Worm (Caenorhabditis elegans): ENCODE measurements around the gene C33D9.13.

ce11 chrIV:8737787-8738186, 47.3 kb downstream of the C33D9.13 start, which contains the start of gene F21D5.4:
- TF ChIP-seq dpl-1 (GFP tag; optimal IDR thresholded peaks at IDR 0.05) (no peak), pha-4 (tag; optimal IDR thresholded peaks at IDR 0.05) (no peak), unc-62 (GFP tag; optimal IDR thresholded peaks at IDR 0.05) (no peak), nhr-27 (tag; optimal IDR thresholded peaks at IDR 0.05) (no peak), ama-1 (optimal IDR thresholded peaks at IDR 0.05) (no peak), ama-1 (GFP tag; optimal IDR thresholded peaks at IDR 0.05) (no peak), rec-8 (tag; optimal IDR thresholded peaks at IDR 0.05) (no peak), Y53F4B.3 (GFP tag; IDR thresholded peaks at IDR 0.05) (no peak), athp-1 (tag; optimal IDR thresholded peaks at IDR 0.05) (no peak), Y53G8AR.9 (GFP tag; conservative IDR thresholded peaks at IDR 0.05) (no peak)
